Worm (Caenorhabditis elegans) whole organism, early embryonic: ENCODE results near the gene srh-244.

Experiments used
- B0310.2 ChIP-seq: sonication (generic microtip); optimal IDR thresholded peaks from 2 replicates; lab custom pipeline; 2016; ENCODE audit warnings: mild to moderate bottlenecking, missing genetic modification characterization, missing compliant biosample characterization
- F13C5.2 ChIP-seq: sonication (generic microtip); optimal IDR thresholded peaks from 2 replicates; lab custom pipeline; 2017; ENCODE audit warnings: mild to moderate bottlenecking, missing genetic modification characterization, inconsistent platforms, missing compliant biosample characterization
- aly-1 ChIP-seq: sonication (generic microtip); optimal IDR thresholded peaks from 2 replicates; lab custom pipeline; 2016; ENCODE audit warnings: missing genetic modification characterization, missing compliant biosample characterization
- ama-1 ChIP-seq: fragments of 150-350 bp; optimal IDR thresholded peaks from 2 replicates; lab custom pipeline; 2014
- ceh-13 ChIP-seq: fragments of 200-800 bp; sonication (Bioruptor generic); optimal IDR thresholded peaks from 2 replicates; lab custom pipeline; 2018; ENCODE audit warnings: mild to moderate bottlenecking, missing genetic modification characterization, missing compliant biosample characterization
- ceh-36 ChIP-seq: sonication (generic microtip); optimal IDR thresholded peaks from 2 replicates; lab custom pipeline; 2016; ENCODE audit warnings: missing genetic modification characterization, inconsistent platforms, missing compliant biosample characterization
- flt-1 ChIP-seq: fragments of 200-800 bp; sonication (Bioruptor generic); IDR thresholded peaks from 2 replicates; pipeline ENCODE4 v1.3.6; 2022; ENCODE audit warnings: missing genetic modification characterization, missing compliant biosample characterization
- hmbx-1 ChIP-seq: sonication (generic microtip); optimal IDR thresholded peaks from 2 replicates; lab custom pipeline; 2016; ENCODE audit warnings: mild to moderate bottlenecking, missing genetic modification characterization, missing compliant biosample characterization
- hnd-1 ChIP-seq: sonication (generic microtip); optimal IDR thresholded peaks from 2 replicates; lab custom pipeline; 2016; ENCODE audit warnings: missing genetic modification characterization, missing compliant biosample characterization
- pes-1 ChIP-seq: fragments of 200-800 bp; sonication (Bioruptor generic); IDR thresholded peaks from 2 replicates; pipeline ENCODE4 v1.3.6; 2022; ENCODE audit warnings: missing genetic modification reagents, missing genetic modification characterization, missing compliant biosample characterization
- sea-1 ChIP-seq: fragments of 200-800 bp; sonication (Bioruptor generic); conservative IDR thresholded peaks from 2 replicates; pipeline ENCODE4 v1.3.6; 2022; ENCODE audit warnings: missing genetic modification characterization, missing compliant biosample characterization
- tbx-11 ChIP-seq: fragments of 200-800 bp; sonication (Bioruptor generic); IDR thresholded peaks from 2 replicates; pipeline ENCODE4 v1.3.6; 2022; ENCODE audit warnings: missing genetic modification characterization, missing compliant biosample characterization
- tbx-37 ChIP-seq: fragments of 200-800 bp; sonication (Bioruptor generic); conservative IDR thresholded peaks from 2 replicates; pipeline ENCODE4 v1.3.6; 2022; ENCODE audit warnings: missing genetic modification reagents, missing genetic modification characterization, missing compliant biosample characterization
- tra-4 ChIP-seq: sonication (generic microtip); optimal IDR thresholded peaks from 2 replicates; lab custom pipeline; 2017; ENCODE audit warnings: missing genetic modification characterization, missing compliant biosample characterization

DNA sequence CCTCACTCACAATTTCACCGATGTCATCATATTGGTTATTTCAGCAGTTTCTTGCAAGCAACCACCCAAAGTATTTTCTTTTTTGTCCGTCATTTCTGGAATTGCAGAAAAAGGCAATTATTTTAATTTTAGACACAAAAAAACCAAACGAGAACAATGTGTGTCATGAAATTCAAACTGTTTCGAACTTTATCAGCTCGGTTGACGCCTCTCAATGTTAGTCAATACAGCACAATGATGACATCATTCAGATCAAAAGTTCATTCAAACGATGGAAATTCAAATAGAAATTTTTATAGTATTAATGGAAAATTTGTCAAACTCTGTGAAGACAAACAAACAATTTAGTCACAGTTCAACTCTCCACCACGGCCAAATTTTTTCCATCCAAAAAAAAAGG lies 48.3 kb downstream of the srh-244 start, which contains the start of gene fbxa-105:
- TF ChIP-seq hnd-1 (tag; lab: Kevin White, UChicago) (no peak), ama-1 (lab: Kevin White, UChicago) (no peak), flt-1 (no peak), tbx-37 (GFP tag; lab: Robert Waterston, UW) (no peak), ceh-13 (GFP tag; lab: Kevin White, UChicago) (no peak), pes-1 (GFP tag; lab: Robert Waterston, UW) (no peak), tbx-11 (GFP tag; lab: Robert Waterston, UW) (no peak), aly-1 (tag; lab: Kevin White, UChicago) (no peak), hmbx-1 (tag; lab: Kevin White, UChicago) (no peak), tra-4 (no peak), B0310.2 (tag; lab: Kevin White, UChicago) (no peak), F13C5.2 (no peak), sea-1 (GFP tag; lab: Robert Waterston, UW) (no peak), ceh-36 (tag; lab: Kevin White, UChicago) (no peak)
